Worm (Caenorhabditis elegans) whole organism, L1 larva: Measurements from ENCODE around the gene pfd-4.

Experiments used
- C34B4.2 ChIP-seq: sonication (generic microtip); optimal IDR thresholded peaks from 2 replicates; lab custom pipeline; 2017; ENCODE audit warnings: mild to moderate bottlenecking, missing genetic modification characterization, missing compliant biosample characterization
- F16B12.6 ChIP-seq: fragments of 150-350 bp; optimal IDR thresholded peaks from 2 replicates; lab custom pipeline; 2014; ENCODE audit warnings: missing biosample characterization, missing genetic modification characterization
- alr-1 ChIP-seq: fragments of 200-800 bp; sonication (Bioruptor generic); optimal IDR thresholded peaks from 2 replicates; lab custom pipeline; 2018; ENCODE audit warnings: borderline replicate concordance, mild to moderate bottlenecking, missing genetic modification characterization, missing compliant biosample characterization
- ceh-8 ChIP-seq: fragments of 200-800 bp; sonication (Bioruptor generic); optimal IDR thresholded peaks from 2 replicates; lab custom pipeline; 2018; ENCODE audit warnings: mild to moderate bottlenecking, missing genetic modification characterization, moderate library complexity, missing compliant biosample characterization
- ceh-82 ChIP-seq, 3 experiments: fragments of 150-350 bp in 1 of 3; sonication (generic microtip) in 2 of 3; optimal IDR thresholded peaks; 2 replicates each; lab custom pipeline; 2014 to 2017; ENCODE audit warnings: missing biosample characterization in 3 of 3, missing genetic modification characterization in 3 of 3
- ceh-88 ChIP-seq: fragments of 200-800 bp; sonication (Bioruptor generic); IDR thresholded peaks from 2 replicates; pipeline ENCODE4 v1.3.6; 2022; ENCODE audit warnings: missing genetic modification characterization, missing compliant biosample characterization
- dpl-1 ChIP-seq, 3 experiments: fragments of 150-350 bp in 2 of 3; sonication (generic microtip) in 1 of 3; optimal IDR thresholded peaks; 2 replicates each; lab custom pipeline; 2014 to 2017; ENCODE audit warnings: missing biosample characterization in 3 of 3, missing genetic modification characterization in 3 of 3, missing genetic modification reagents in 3 of 3
- dsc-1 ChIP-seq: sonication (generic microtip); optimal IDR thresholded peaks from 2 replicates; lab custom pipeline; 2016; ENCODE audit warnings: mild to moderate bottlenecking, missing genetic modification characterization, missing compliant biosample characterization
- egl-13 ChIP-seq: sonication (generic microtip); optimal IDR thresholded peaks from 2 replicates; lab custom pipeline; 2016; ENCODE audit warnings: missing genotype, missing genetic modification reagents, missing genetic modification characterization, missing compliant biosample characterization
- hlh-17 ChIP-seq: fragments of 200-800 bp; sonication (Bioruptor generic); optimal IDR thresholded peaks from 2 replicates; lab custom pipeline; 2018; ENCODE audit warnings: missing genetic modification characterization, mild to moderate bottlenecking, missing compliant biosample characterization, moderate library complexity, borderline replicate concordance
- hpl-2 ChIP-seq: fragments of 150-350 bp; optimal IDR thresholded peaks from 2 replicates; lab custom pipeline; 2014; ENCODE audit warnings: missing biosample characterization, missing genetic modification reagents, missing genetic modification characterization
- irx-1 ChIP-seq: sonication (generic microtip); optimal IDR thresholded peaks from 2 replicates; lab custom pipeline; 2016; ENCODE audit warnings: missing genetic modification characterization, missing compliant biosample characterization
- lin-13 ChIP-seq: fragments of 150-350 bp; optimal IDR thresholded peaks from 2 replicates; lab custom pipeline; 2014; ENCODE audit warnings: missing biosample characterization, missing genetic modification reagents, missing genetic modification characterization
- lin-14 ChIP-seq: fragments of 200-800 bp; sonication (Bioruptor generic); optimal IDR thresholded peaks from 2 replicates; lab custom pipeline; 2018; ENCODE audit warnings: mild to moderate bottlenecking, missing genetic modification characterization, moderate library complexity, missing compliant biosample characterization
- lin-39 ChIP-seq: fragments of 150-350 bp; optimal IDR thresholded peaks from 2 replicates; lab custom pipeline; 2014; ENCODE audit warnings: missing biosample characterization, missing genetic modification reagents, missing genetic modification characterization
- lir-3 ChIP-seq: sonication (generic microtip); optimal IDR thresholded peaks from 2 replicates; lab custom pipeline; 2016; ENCODE audit warnings: mild to moderate bottlenecking, missing genetic modification characterization, moderate library complexity, missing compliant biosample characterization; ENCODE audit not compliant: poor library complexity
- lsy-2 ChIP-seq, 2 experiments: fragments of 150-350 bp; optimal IDR thresholded peaks; 2 replicates each; lab custom pipeline; 2014; ENCODE audit warnings: missing biosample characterization in 2 of 2, missing genetic modification characterization in 2 of 2
- mab-9 ChIP-seq: fragments of 200-800 bp; sonication (Bioruptor generic); IDR thresholded peaks from 2 replicates; pipeline ENCODE4 v1.3.6; 2022; ENCODE audit warnings: missing genetic modification reagents, missing genetic modification characterization, missing compliant biosample characterization
- mdl-1 ChIP-seq, 2 experiments: fragments of 150-350 bp; optimal IDR thresholded peaks; 2 replicates each; lab custom pipeline; 2014 to 2017; ENCODE audit warnings: missing biosample characterization in 2 of 2, missing genetic modification characterization in 2 of 2, inconsistent platforms in 1 of 2
- mef-2 ChIP-seq: fragments of 150-350 bp; optimal IDR thresholded peaks from 2 replicates; lab custom pipeline; 2014; ENCODE audit warnings: missing biosample characterization, missing genetic modification characterization
- nhr-12 ChIP-seq: sonication (generic microtip); optimal IDR thresholded peaks from 2 replicates; lab custom pipeline; 2017; ENCODE audit warnings: missing biosample characterization, missing genetic modification characterization
- nhr-28 ChIP-seq: fragments of 150-350 bp; optimal IDR thresholded peaks from 2 replicates; lab custom pipeline; 2014; ENCODE audit warnings: missing biosample characterization, missing genetic modification characterization
- nhr-47 ChIP-seq: sonication (generic microtip); optimal IDR thresholded peaks from 2 replicates; lab custom pipeline; 2016; ENCODE audit warnings: mild to moderate bottlenecking, missing genetic modification characterization, moderate library complexity, missing compliant biosample characterization
- nhr-71 ChIP-seq: sonication (generic microtip); optimal IDR thresholded peaks from 2 replicates; lab custom pipeline; 2016; ENCODE audit warnings: mild to moderate bottlenecking, missing genetic modification characterization, moderate library complexity, missing compliant biosample characterization
- pag-3 ChIP-seq: sonication (generic microtip); optimal IDR thresholded peaks from 2 replicates; lab custom pipeline; 2017; ENCODE audit warnings: missing genetic modification characterization, mild to moderate bottlenecking, missing compliant biosample characterization, antibody characterized with exemption, borderline replicate concordance; ENCODE audit not compliant: insufficient read depth
- pqm-1 ChIP-seq: sonication (generic microtip); optimal IDR thresholded peaks from 3 replicates; lab custom pipeline; 2017; ENCODE audit warnings: missing biosample characterization, missing genetic modification characterization
- rnt-1 ChIP-seq: sonication (generic microtip); optimal IDR thresholded peaks from 2 replicates; lab custom pipeline; 2016; ENCODE audit warnings: mild to moderate bottlenecking, missing genetic modification characterization, moderate library complexity, missing compliant biosample characterization
- skn-1 ChIP-seq: fragments of 150-350 bp; optimal IDR thresholded peaks from 2 replicates; lab custom pipeline; 2014; ENCODE audit warnings: missing biosample characterization, missing genetic modification characterization
- snpc-4 ChIP-seq: fragments of 150-350 bp; optimal IDR thresholded peaks from 2 replicates; lab custom pipeline; 2014; ENCODE audit warnings: missing biosample characterization, missing genetic modification characterization
- snu-23 ChIP-seq: sonication (generic microtip); optimal IDR thresholded peaks from 2 replicates; lab custom pipeline; 2016; ENCODE audit warnings: missing genetic modification characterization, missing compliant biosample characterization
- swsn-7 ChIP-seq: sonication (generic microtip); optimal IDR thresholded peaks from 2 replicates; lab custom pipeline; 2016; ENCODE audit warnings: missing genetic modification characterization, missing compliant biosample characterization
- unc-130 ChIP-seq: fragments of 150-350 bp; optimal IDR thresholded peaks from 2 replicates; lab custom pipeline; 2017; ENCODE audit warnings: missing biosample characterization, missing genetic modification characterization, inconsistent platforms
- unc-30 ChIP-seq: sonication (generic microtip); optimal IDR thresholded peaks from 2 replicates; lab custom pipeline; 2017; ENCODE audit warnings: missing biosample characterization, missing genetic modification characterization
- unc-62 ChIP-seq: fragments of 150-350 bp; optimal IDR thresholded peaks from 2 replicates; lab custom pipeline; 2014; ENCODE audit warnings: missing biosample characterization, missing genetic modification reagents, missing genetic modification characterization
- vab-15 ChIP-seq: sonication (generic microtip); optimal IDR thresholded peaks from 2 replicates; lab custom pipeline; 2017; ENCODE audit warnings: missing genotype, mild to moderate bottlenecking, missing genetic modification characterization, missing compliant biosample characterization
- ztf-11 ChIP-seq, 2 experiments: sonication (generic microtip); optimal IDR thresholded peaks; 2 replicates each; lab custom pipeline; 2016 to 2017; ENCODE audit warnings: missing genetic modification characterization in 2 of 2, missing biosample characterization in 1 of 2, missing compliant biosample characterization in 1 of 2
- ztf-4 ChIP-seq: fragments of 150-350 bp; optimal IDR thresholded peaks from 2 replicates; lab custom pipeline; 2014; ENCODE audit warnings: missing biosample characterization, missing genetic modification characterization

The pfd-4 gene

ce11 chrIV:11352768-11353167 is 37.8 kb downstream of the pfd-4 start:
- TF ChIP-seq rnt-1 (tag; lab: Kevin White, UChicago) (peak; percentile 37), lir-3 (no peak), mab-9 (GFP tag; lab: Robert Waterston, UW) (no peak), lin-13 (no peak), mdl-1 (tag; optimal IDR thresholded peaks at IDR 0.05; lab: Kevin White, UChicago) (no peak), nhr-47 (tag; lab: Kevin White, UChicago) (no peak), nhr-71 (tag; lab: Kevin White, UChicago) (peak; percentile 22), snpc-4 (tag; lab: Kevin White, UChicago) (no peak), hpl-2 (GFP tag; lab: Kevin White, UChicago) (no peak)

- peak in 1 of 3 experiments; percentile 6 for TF ChIP-seq dpl-1 (GFP tag; optimal IDR thresholded peaks at IDR 0.05; lab: Kevin White, UChicago)
- peak; percentile 47 for TF ChIP-seq skn-1 (tag; lab: Kevin White, UChicago)
- peak; percentile 31 for TF ChIP-seq unc-130 (tag; lab: Kevin White, UChicago)
- TF ChIP-seq mdl-1 (tag; optimal IDR thresholded peaks at IDR 0.05; lab: Kevin White, UChicago), result peak in 1 of 2 experiments; percentile 25
- TF ChIP-seq lin-14, result peak; percentile 81
- peak; percentile 7 for TF ChIP-seq mef-2 (tag; lab: Kevin White, UChicago)
- TF ChIP-seq nhr-71 (tag; lab: Kevin White, UChicago), result peak; percentile 73
- no peak for TF ChIP-seq ceh-88 (GFP tag; lab: Robert Waterston, UW)
- peak; percentile 42 for TF ChIP-seq dsc-1 (tag; lab: Kevin White, UChicago)
- no peak for TF ChIP-seq lin-39 (tag; lab: Kevin White, UChicago)
- TF ChIP-seq alr-1, result no peak
- no peak for TF ChIP-seq unc-30 (tag; lab: Kevin White, UChicago)
- TF ChIP-seq pag-3 (tag; lab: Kevin White, UChicago), result peak; percentile 4
- TF ChIP-seq nhr-47 (tag; lab: Kevin White, UChicago), result peak; percentile 39
- TF ChIP-seq snu-23 (GFP tag; lab: Kevin White, UChicago), result peak; percentile 22
- peak; percentile 61 for TF ChIP-seq rnt-1 (tag; lab: Kevin White, UChicago)
- TF ChIP-seq egl-13 (tag; lab: Kevin White, UChicago), result peak; percentile 15
- peak; percentile 32 to 56 for TF ChIP-seq lsy-2 (tag; optimal IDR thresholded peaks at IDR 0.05; lab: Kevin White, UChicago)
- TF ChIP-seq swsn-7 (tag; lab: Kevin White, UChicago), result peak; percentile 15
These were observed 39.0 kb downstream of the pfd-4 start, which contains the start of gene T01G1.2 for ce11 chrIV:11353946-11354458. Gene T01G1.2, plus strand, starts transcription at chrIV:11354408.

ce11 chrIV:11359769-11360168 is 44.8 kb downstream of the pfd-4 start, which contains the start of gene klp-12:
Gene klp-12, minus strand, starts transcription at chrIV:11359869.
- no peak for TF ChIP-seq C34B4.2 (tag; lab: Kevin White, UChicago)
- TF ChIP-seq nhr-28 (tag; lab: Kevin White, UChicago), result no peak
- TF ChIP-seq unc-62, result no peak
- no peak for TF ChIP-seq snpc-4 (tag; lab: Kevin White, UChicago)
- TF ChIP-seq pag-3 (tag; lab: Kevin White, UChicago), result no peak
- no peak for TF ChIP-seq F16B12.6 (tag; lab: Kevin White, UChicago)
- TF ChIP-seq irx-1, result no peak
- TF ChIP-seq vab-15 (tag; lab: Kevin White, UChicago), result no peak
- TF ChIP-seq ceh-82 (tag; optimal IDR thresholded peaks at IDR 0.05; lab: Kevin White, UChicago), result no peak
- no peak for TF ChIP-seq swsn-7 (tag; lab: Kevin White, UChicago)
- no peak for TF ChIP-seq pqm-1 (tag; lab: Kevin White, UChicago)
- TF ChIP-seq hpl-2 (GFP tag; lab: Kevin White, UChicago), result no peak
- no peak for TF ChIP-seq lin-39 (tag; lab: Kevin White, UChicago)
- no peak for TF ChIP-seq ztf-11 (tag; optimal IDR thresholded peaks at IDR 0.05; lab: Kevin White, UChicago)
- no peak for TF ChIP-seq mdl-1 (tag; optimal IDR thresholded peaks at IDR 0.05; lab: Kevin White, UChicago)
- TF ChIP-seq hlh-17 (GFP tag; lab: Kevin White, UChicago), result no peak
- no peak for TF ChIP-seq ceh-8 (GFP tag; lab: Kevin White, UChicago)
- TF ChIP-seq nhr-12, result no peak
- no peak for TF ChIP-seq dpl-1 (GFP tag; optimal IDR thresholded peaks at IDR 0.05; lab: Kevin White, UChicago)
- TF ChIP-seq ztf-4 (tag; lab: Kevin White, UChicago), result no peak
